Worm (Caenorhabditis elegans): ENCODE measurements around the gene sru-39.

Gene sru-39

ce11 chrV:9784215-9784614 is 19.1 kb upstream of the sru-39 start:
- TF ChIP-seq mxl-2 (GFP tag; conservative IDR thresholded peaks at IDR 0.05), result no peak
- TF ChIP-seq dmd-9 (GFP tag; IDR thresholded peaks at IDR 0.05), result no peak
- TF ChIP-seq aha-1 (tag), result no peak

ce11 chrV:9786721-9787131 is 16.6 kb upstream of the sru-39 start, which contains the start of gene F46B6.6:
F46B6.6 (minus strand) TSS chrV:9786868.
- TF ChIP-seq ama-1 (optimal IDR thresholded peaks at IDR 0.05) (peak; percentile 88), unc-39 (tag; optimal IDR thresholded peaks at IDR 0.05) (no peak), lin-38 (GFP tag; IDR thresholded peaks at IDR 0.05) (peak; percentile 32; the same call in 1 of the 2 replicates), F44E2.7 (GFP tag; IDR thresholded peaks at IDR 0.05) (no peak), egl-43 (GFP tag; IDR thresholded peaks at IDR 0.05) (no peak), nhr-42 (GFP tag; IDR thresholded peaks at IDR 0.05) (no peak), sdz-12 (GFP tag; optimal IDR thresholded peaks at IDR 0.05) (peak; percentile 80), arid-1 (GFP tag; conservative IDR thresholded peaks at IDR 0.05) (0 out of 2 replicates have a peak, but pooled peaks have one; percentile 21), nhr-111 (GFP tag; optimal IDR thresholded peaks at IDR 0.05) (peak; percentile 0), php-3 (GFP tag; IDR thresholded peaks at IDR 0.05) (0 out of 2 replicates have a peak, but pooled peaks have one; percentile 8), aha-1 (tag) (peak; percentile 94), dmd-6 (GFP tag; IDR thresholded peaks at IDR 0.05) (peak; percentile 16; the same call in 1 of the 2 replicates), spr-3 (GFP tag; optimal IDR thresholded peaks at IDR 0.05) (peak; percentile 24), fkh-10 (GFP tag; optimal IDR thresholded peaks at IDR 0.05) (no peak), saeg-2 (GFP tag; IDR thresholded peaks at IDR 0.05) (no peak), daf-19 (GFP tag; conservative IDR thresholded peaks at IDR 0.05) (no peak), jun-1 (tag; optimal IDR thresholded peaks at IDR 0.05) (no peak), duxl-1 (tag; optimal IDR thresholded peaks at IDR 0.05; ENCODE audit: poor library complexity) (no peak), ZK546.5 (tag; optimal IDR thresholded peaks at IDR 0.05) (no peak), dve-1 (tag; optimal IDR thresholded peaks at IDR 0.05; ENCODE audit: insufficient read depth) (peak; percentile 3), T20F7.1 (GFP tag; optimal IDR thresholded peaks at IDR 0.05) (no peak), T26A8.4 (GFP tag; IDR thresholded peaks at IDR 0.05) (no peak; the same call in 1 of the 2 replicates), zfp-3 (GFP tag; conservative IDR thresholded peaks at IDR 0.05) (0 out of 2 replicates have a peak, but pooled peaks have one; percentile 10), dmd-9 (GFP tag; IDR thresholded peaks at IDR 0.05) (0 out of 2 replicates have a peak, but pooled peaks have one; percentile 30), Y48G9A.11 (GFP tag; IDR thresholded peaks at IDR 0.05) (no peak), mdt-29 (GFP tag; IDR thresholded peaks at IDR 0.05) (no peak), nhr-102 (tag; optimal IDR thresholded peaks at IDR 0.05) (peak; percentile 26), lin-39 (tag; optimal IDR thresholded peaks at IDR 0.05) (no peak), Y5F2A.4 (GFP tag; optimal IDR thresholded peaks at IDR 0.05) (peak; percentile 36), skn-1 (tag; optimal IDR thresholded peaks at IDR 0.05) (no peak), lsy-2 (tag; optimal IDR thresholded peaks at IDR 0.05) (peak in 1 of 2 experiments; percentile 30), unc-130 (GFP tag; optimal IDR thresholded peaks at IDR 0.05) (peak; percentile 10), Y105C5A.15 (GFP tag; IDR thresholded peaks at IDR 0.05) (no peak), unc-62 (GFP tag; optimal IDR thresholded peaks at IDR 0.05 in 1 of 2) (peak in 1 of 2 experiments; percentile 49), unc-62 (tag; optimal IDR thresholded peaks at IDR 0.05) (no peak), snpc-1.2 (GFP tag; IDR thresholded peaks at IDR 0.05) (peak; percentile 44; the same call in 1 of the 2 replicates), mdl-1 (tag; optimal IDR thresholded peaks at IDR 0.05) (no peak), ztf-11 (tag; optimal IDR thresholded peaks at IDR 0.05) (no peak), nhr-76 (tag; optimal IDR thresholded peaks at IDR 0.05) (no peak), set-16 (GFP tag; IDR thresholded peaks at IDR 0.05) (no peak), mep-1 (tag; optimal IDR thresholded peaks at IDR 0.05) (peak; percentile 9), D1046.2 (GFP tag; IDR thresholded peaks at IDR 0.05) (no peak), nhr-25 (tag; optimal IDR thresholded peaks at IDR 0.05; ENCODE audit: borderline replicate concordance, insufficient read depth) (no peak), mes-2 (tag; optimal IDR thresholded peaks at IDR 0.05; ENCODE audit: poor library complexity, severe bottlenecking) (peak; percentile 19), hif-1 (tag; optimal IDR thresholded peaks at IDR 0.05) (no peak), cey-2 (tag; optimal IDR thresholded peaks at IDR 0.05; ENCODE audit: borderline replicate concordance, insufficient read depth) (no peak), hlh-11 (tag; optimal IDR thresholded peaks at IDR 0.05) (peak; percentile 22)

Measured in whole organism, L4 larva.